Fruit fly (Drosophila melanogaster): Measurements from ENCODE around the gene CG7990.

The CG7990 gene

dm6 chrX:19164726-19165125 is 37.1 kb downstream of the CG7990 start (continued):
- TF ChIP-seq ems (GFP tag; optimal IDR thresholded peaks at IDR 0.05): peak; percentile 5
- TF ChIP-seq Usf (GFP tag; optimal IDR thresholded peaks at IDR 0.05): no peak
- TF ChIP-seq sisA (GFP tag; IDR thresholded peaks at IDR 0.05): no peak
- TF ChIP-seq Neu2 (GFP tag; optimal IDR thresholded peaks at IDR 0.05; ENCODE audit: borderline replicate concordance): no peak
- TF ChIP-seq Sin3A (optimal IDR thresholded peaks at IDR 0.05): no peak
- no peak for TF ChIP-seq CG2875 (GFP tag; optimal IDR thresholded peaks at IDR 0.05)
- peak; percentile 10 for TF ChIP-seq CG3163 (GFP tag; optimal IDR thresholded peaks at IDR 0.05)
- peak; percentile 23 for TF ChIP-seq unpg (GFP tag; optimal IDR thresholded peaks at IDR 0.05)
- no peak for TF ChIP-seq psq (GFP tag; optimal IDR thresholded peaks at IDR 0.05)
- TF ChIP-seq dpn (GFP tag; optimal IDR thresholded peaks at IDR 0.05): peak in 1 of 2 experiments; percentile 21
- TF ChIP-seq maf-S (GFP tag; optimal IDR thresholded peaks at IDR 0.05): no peak
- TF ChIP-seq Sry-δ (GFP tag; optimal IDR thresholded peaks at IDR 0.05): no peak
- TF ChIP-seq CG13894 (tag; optimal IDR thresholded peaks at IDR 0.05): no peak
- no peak for TF ChIP-seq Spps (tag; optimal IDR thresholded peaks at IDR 0.05)
- no peak for TF ChIP-seq ftz-f1 (GFP tag; optimal IDR thresholded peaks at IDR 0.05)
- TF ChIP-seq Myb (GFP tag; optimal IDR thresholded peaks at IDR 0.05): peak; percentile 14
- TF ChIP-seq pb (GFP tag; optimal IDR thresholded peaks at IDR 0.05): no peak
- no peak for TF ChIP-seq crp (GFP tag; optimal IDR thresholded peaks at IDR 0.05)
- peak; percentile 15 for TF ChIP-seq PHDP (tag; optimal IDR thresholded peaks at IDR 0.05)
- no peak for TF ChIP-seq CG7963 (GFP tag; IDR thresholded peaks at IDR 0.05; ENCODE audit: partially characterized antibody)
- no peak for TF ChIP-seq nom (GFP tag; optimal IDR thresholded peaks at IDR 0.05)
- TF ChIP-seq CG8388 (GFP tag; optimal IDR thresholded peaks at IDR 0.05): no peak
- TF ChIP-seq zf30C (GFP tag; optimal IDR thresholded peaks at IDR 0.05): peak; percentile 2
- no peak for TF ChIP-seq Stat92E (GFP tag; optimal IDR thresholded peaks at IDR 0.05)
- TF ChIP-seq dm (GFP tag; optimal IDR thresholded peaks at IDR 0.05): no peak
- TF ChIP-seq sens (GFP tag): peak; percentile 75
- TF ChIP-seq Mad (GFP tag; optimal IDR thresholded peaks at IDR 0.05): no peak
- no peak for TF ChIP-seq NC2α (GFP tag; optimal IDR thresholded peaks at IDR 0.05)
- no peak for TF ChIP-seq Ssrp (tag; optimal IDR thresholded peaks at IDR 0.05)
- no peak for TF ChIP-seq grn (GFP tag; optimal IDR thresholded peaks at IDR 0.05)
- no peak for TF ChIP-seq Oaz (GFP tag; IDR thresholded peaks at IDR 0.05)
- no peak for TF ChIP-seq org-1 (GFP tag; optimal IDR thresholded peaks at IDR 0.05)
- TF ChIP-seq so (GFP tag; IDR thresholded peaks at IDR 0.05): no peak
- no peak for TF ChIP-seq tup (GFP tag; optimal IDR thresholded peaks at IDR 0.05)
- TF ChIP-seq chinmo (GFP tag; IDR thresholded peaks at IDR 0.05; ENCODE audit: partially characterized antibody): no peak
- TF ChIP-seq CG2120 (GFP tag; optimal IDR thresholded peaks at IDR 0.05): peak; percentile 39
- no peak for TF ChIP-seq CG31365 (tag; optimal IDR thresholded peaks at IDR 0.05)
- peak; percentile 26 for TF ChIP-seq phol (tag; optimal IDR thresholded peaks at IDR 0.05)
- no peak for TF ChIP-seq caup (GFP tag; optimal IDR thresholded peaks at IDR 0.05; ENCODE audit: severe bottlenecking)
- no peak for TF ChIP-seq Doc3 (GFP tag; IDR thresholded peaks at IDR 0.05; ENCODE audit: partially characterized antibody)
- no peak for TF ChIP-seq CG7372 (GFP tag; IDR thresholded peaks at IDR 0.05)
- no peak for TF ChIP-seq CG16815 (GFP tag; optimal IDR thresholded peaks at IDR 0.05)
- no peak for TF ChIP-seq Ets97D (GFP tag; optimal IDR thresholded peaks at IDR 0.05)
- no peak for TF ChIP-seq MBD-R2 (GFP tag; IDR thresholded peaks at IDR 0.05)
- no peak for TF ChIP-seq CG1024 (GFP tag; IDR thresholded peaks at IDR 0.05)
- TF ChIP-seq Hr39 (optimal IDR thresholded peaks at IDR 0.05): no peak
- no peak for TF ChIP-seq Bgb (GFP tag; IDR thresholded peaks at IDR 0.05; ENCODE audit: partially characterized antibody)
- TF ChIP-seq CG17359 (tag; optimal IDR thresholded peaks at IDR 0.05): peak; percentile 43
- peak in 1 of 2 experiments; percentile 89 for TF ChIP-seq eve (GFP tag; optimal IDR thresholded peaks at IDR 0.05)
- no peak for TF ChIP-seq CG6175 (GFP tag; IDR thresholded peaks at IDR 0.05)
- TF ChIP-seq exex (tag; optimal IDR thresholded peaks at IDR 0.05): no peak
- no peak for TF ChIP-seq fd96Cb (tag; optimal IDR thresholded peaks at IDR 0.05)

Data from whole organism, embryonic.